Worm (Caenorhabditis elegans) whole organism, L2 larva: Measurements from ENCODE around the gene tbc-18.

Experiments used
- C34F6.9 ChIP-seq: fragments of 150-350 bp; optimal IDR thresholded peaks from 2 replicates; lab custom pipeline; 2014; ENCODE audit warnings: missing biosample characterization, missing genetic modification characterization
- F13H6.1 ChIP-seq: sonication (generic microtip); optimal IDR thresholded peaks from 2 replicates; lab custom pipeline; 2016; ENCODE audit warnings: missing genetic modification characterization, missing compliant biosample characterization
- Y55F3AM.14 ChIP-seq: fragments of 200-800 bp; sonication (Bioruptor generic); optimal IDR thresholded peaks from 2 replicates; lab custom pipeline; 2018; ENCODE audit warnings: mild to moderate bottlenecking, missing genetic modification characterization, missing compliant biosample characterization
- ZK546.5 ChIP-seq: sonication (generic microtip); optimal IDR thresholded peaks from 2 replicates; lab custom pipeline; 2017; ENCODE audit warnings: missing biosample characterization, missing genetic modification characterization
- alr-1 ChIP-seq: fragments of 150-350 bp; optimal IDR thresholded peaks from 2 replicates; lab custom pipeline; 2014; ENCODE audit warnings: missing biosample characterization, missing genetic modification characterization
- aly-2 ChIP-seq: fragments of 150-350 bp; optimal IDR thresholded peaks from 2 replicates; lab custom pipeline; 2014; ENCODE audit warnings: missing biosample characterization, missing genetic modification characterization
- ama-1 ChIP-seq: fragments of 150-350 bp; optimal IDR thresholded peaks from 2 replicates; lab custom pipeline; 2018; ENCODE audit warnings: inconsistent platforms
- blmp-1 ChIP-seq: sonication (generic microtip); optimal IDR thresholded peaks from 2 replicates; lab custom pipeline; 2017; ENCODE audit warnings: missing genetic modification characterization, mild to moderate bottlenecking, missing compliant biosample characterization, antibody characterized with exemption, moderate library complexity; ENCODE audit not compliant: insufficient read depth
- ceh-16 ChIP-seq: fragments of 150-350 bp; optimal IDR thresholded peaks from 2 replicates; lab custom pipeline; 2014; ENCODE audit warnings: missing biosample characterization, missing genetic modification characterization
- ceh-82 ChIP-seq: fragments of 150-350 bp; optimal IDR thresholded peaks from 2 replicates; lab custom pipeline; 2014; ENCODE audit warnings: missing biosample characterization, missing genetic modification characterization
- dmd-4 ChIP-seq: sonication (generic microtip); optimal IDR thresholded peaks from 2 replicates; lab custom pipeline; 2017; ENCODE audit warnings: missing biosample characterization, missing genetic modification characterization
- egl-27 ChIP-seq: sonication (generic microtip); optimal IDR thresholded peaks from 3 replicates; lab custom pipeline; 2017; ENCODE audit warnings: missing biosample characterization, missing genetic modification reagents, missing genetic modification characterization
- elt-1 ChIP-seq: fragments of 150-350 bp; optimal IDR thresholded peaks from 2 replicates; lab custom pipeline; 2014; ENCODE audit warnings: missing biosample characterization, missing genetic modification characterization
- fos-1 ChIP-seq: fragments of 150-350 bp; optimal IDR thresholded peaks from 2 replicates; lab custom pipeline; 2014; ENCODE audit warnings: missing biosample characterization, missing genetic modification characterization
- gmeb-1 ChIP-seq: fragments of 150-350 bp; optimal IDR thresholded peaks from 2 replicates; lab custom pipeline; 2014; ENCODE audit warnings: missing biosample characterization, missing genetic modification characterization
- lin-13 ChIP-seq: fragments of 150-350 bp; optimal IDR thresholded peaks from 2 replicates; lab custom pipeline; 2014; ENCODE audit warnings: missing biosample characterization, missing genetic modification reagents, missing genetic modification characterization
- lin-39 ChIP-seq: fragments of 150-350 bp; optimal IDR thresholded peaks from 2 replicates; lab custom pipeline; 2014; ENCODE audit warnings: missing biosample characterization, missing genetic modification reagents, missing genetic modification characterization
- lsy-2 ChIP-seq, 2 experiments: fragments of 150-350 bp in 1 of 2; sonication (generic microtip) in 1 of 2; optimal IDR thresholded peaks; 2 replicates each; lab custom pipeline; 2014 to 2017; ENCODE audit warnings: missing biosample characterization in 2 of 2, missing genetic modification characterization in 2 of 2
- mab-5 ChIP-seq: fragments of 150-350 bp; optimal IDR thresholded peaks from 2 replicates; lab custom pipeline; 2014; ENCODE audit warnings: missing biosample characterization, missing genetic modification characterization
- mbf-1 ChIP-seq: sonication (generic microtip); optimal IDR thresholded peaks from 2 replicates; lab custom pipeline; 2017; ENCODE audit warnings: missing biosample characterization, missing genetic modification characterization
- mdl-1 ChIP-seq, 2 experiments: fragments of 150-350 bp in 1 of 2; sonication (generic microtip) in 1 of 2; optimal IDR thresholded peaks; 2 replicates each; lab custom pipeline; 2017; ENCODE audit warnings: missing biosample characterization in 2 of 2, missing genetic modification characterization in 2 of 2
- nhr-10 ChIP-seq: sonication (generic microtip); optimal IDR thresholded peaks from 2 replicates; lab custom pipeline; 2017; ENCODE audit warnings: missing biosample characterization, missing genetic modification characterization
- nhr-11 ChIP-seq: fragments of 150-350 bp; optimal IDR thresholded peaks from 2 replicates; lab custom pipeline; 2014; ENCODE audit warnings: missing biosample characterization, missing genetic modification characterization
- nhr-12 ChIP-seq: fragments of 150-350 bp; optimal IDR thresholded peaks from 2 replicates; lab custom pipeline; 2014; ENCODE audit warnings: missing biosample characterization, missing genetic modification characterization
- nhr-129 ChIP-seq: fragments of 150-350 bp; optimal IDR thresholded peaks from 2 replicates; lab custom pipeline; 2014; ENCODE audit warnings: missing biosample characterization, missing genetic modification characterization
- nhr-21 ChIP-seq: fragments of 150-350 bp; optimal IDR thresholded peaks from 2 replicates; lab custom pipeline; 2014; ENCODE audit warnings: missing biosample characterization, missing genetic modification characterization
- nhr-237 ChIP-seq: fragments of 150-350 bp; optimal IDR thresholded peaks from 2 replicates; lab custom pipeline; 2014; ENCODE audit warnings: missing biosample characterization, missing genetic modification characterization
- nhr-25 ChIP-seq: fragments of 150-350 bp; sonication (generic microtip); optimal IDR thresholded peaks from 3 replicates; lab custom pipeline; 2014; ENCODE audit warnings: missing biosample characterization, missing genetic modification characterization
- nhr-6 ChIP-seq: fragments of 150-350 bp; optimal IDR thresholded peaks from 2 replicates; lab custom pipeline; 2014; ENCODE audit warnings: missing biosample characterization, missing genetic modification characterization
- nhr-77 ChIP-seq: fragments of 150-350 bp; optimal IDR thresholded peaks from 2 replicates; lab custom pipeline; 2014; ENCODE audit warnings: missing biosample characterization, missing genetic modification characterization
- peb-1 ChIP-seq: fragments of 150-350 bp; optimal IDR thresholded peaks from 2 replicates; lab custom pipeline; 2014; ENCODE audit warnings: missing biosample characterization, missing genetic modification characterization
- skn-1 ChIP-seq: sonication (generic microtip); optimal IDR thresholded peaks from 2 replicates; lab custom pipeline; 2017; ENCODE audit warnings: missing biosample characterization, missing genetic modification characterization
- snpc-4 ChIP-seq: fragments of 150-350 bp; optimal IDR thresholded peaks from 2 replicates; lab custom pipeline; 2014; ENCODE audit warnings: missing biosample characterization, missing genetic modification characterization
- unc-39 ChIP-seq: fragments of 150-350 bp; optimal IDR thresholded peaks from 2 replicates; lab custom pipeline; 2014; ENCODE audit warnings: missing biosample characterization, missing genetic modification characterization
- unc-55 ChIP-seq: fragments of 150-350 bp; sonication (generic microtip); optimal IDR thresholded peaks from 3 replicates; lab custom pipeline; 2014; ENCODE audit warnings: missing biosample characterization, missing genetic modification reagents, missing genetic modification characterization
- unc-62 ChIP-seq: fragments of 150-350 bp; optimal IDR thresholded peaks from 2 replicates; lab custom pipeline; 2014; ENCODE audit warnings: missing biosample characterization, missing genetic modification reagents, missing genetic modification characterization
- zag-1 ChIP-seq: fragments of 150-350 bp; optimal IDR thresholded peaks from 2 replicates; lab custom pipeline; 2014; ENCODE audit warnings: missing biosample characterization, missing genetic modification characterization
- ztf-11 ChIP-seq: sonication (generic microtip); optimal IDR thresholded peaks from 2 replicates; lab custom pipeline; 2017; ENCODE audit warnings: missing biosample characterization, missing genetic modification characterization
- ztf-4 ChIP-seq: fragments of 150-350 bp; optimal IDR thresholded peaks from 2 replicates; lab custom pipeline; 2014; ENCODE audit warnings: missing biosample characterization, missing genetic modification characterization

Gene tbc-18

DNA sequence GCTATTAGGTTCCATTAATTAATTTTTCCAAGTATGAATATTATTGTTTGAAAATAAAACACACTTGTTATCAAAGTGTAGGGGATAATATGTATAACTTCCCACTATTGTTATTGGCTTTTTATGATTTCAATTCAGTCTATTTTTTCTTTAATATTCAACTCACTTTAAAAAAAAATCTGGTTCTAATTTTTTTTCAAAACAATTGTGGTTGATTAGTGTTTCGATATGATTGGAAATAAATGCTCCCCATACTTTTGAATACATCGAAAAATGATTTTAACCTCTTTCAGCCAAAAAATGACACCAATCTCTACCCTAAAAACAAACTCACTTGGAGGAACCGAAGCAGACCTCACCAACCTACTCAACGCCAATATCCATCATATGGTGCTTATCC is 38.0 kb upstream of the tbc-18 start, which contains the start of gene F55E10.2:
Gene F55E10.2, plus strand, starts transcription at position 301 of the 400 bp plus-strand sequence.
- TF ChIP-seq aly-2 (tag; lab: Kevin White, UChicago) = no peak
- TF ChIP-seq snpc-4 (tag; lab: Kevin White, UChicago) = no peak
- no peak for TF ChIP-seq ztf-11 (tag; lab: Kevin White, UChicago)
- no peak for TF ChIP-seq skn-1
- TF ChIP-seq blmp-1 (tag; lab: Kevin White, UChicago) = no peak
- TF ChIP-seq peb-1 (tag; lab: Kevin White, UChicago) = no peak
- no peak for TF ChIP-seq nhr-25 (tag; lab: Kevin White, UChicago)
- TF ChIP-seq unc-55 (GFP tag; lab: Kevin White, UChicago) = no peak
- TF ChIP-seq unc-62 = no peak
- TF ChIP-seq nhr-21 (tag; lab: Kevin White, UChicago) = no peak
- TF ChIP-seq ztf-4 (tag; lab: Kevin White, UChicago) = no peak
- TF ChIP-seq mbf-1 = no peak
- TF ChIP-seq unc-39 (tag; lab: Kevin White, UChicago) = no peak
- no peak for TF ChIP-seq nhr-129 (tag; lab: Kevin White, UChicago)
- no peak for TF ChIP-seq nhr-11 (tag; lab: Kevin White, UChicago)

DNA sequence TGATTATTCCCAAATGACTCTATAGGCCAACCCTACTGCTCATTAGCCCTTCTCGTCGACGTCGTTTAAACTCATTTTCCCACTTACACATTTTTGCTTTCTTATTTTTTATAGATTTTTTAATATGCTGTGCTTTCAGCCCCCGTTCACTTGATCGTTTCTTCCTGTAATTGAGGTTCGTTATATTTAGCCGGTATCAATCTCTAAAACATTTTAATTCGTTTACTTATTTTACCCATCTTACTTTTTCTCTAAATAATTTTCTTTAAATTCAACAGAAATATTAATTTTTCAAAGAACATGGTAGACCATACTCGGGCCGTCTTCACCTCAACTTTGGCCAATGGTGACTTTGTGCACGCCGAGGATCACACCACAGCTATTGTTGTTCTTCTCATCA is 36.7 kb upstream of the tbc-18 start, which contains the start of gene F55E10.1:
Gene F55E10.1, plus strand, starts transcription at position 301 of the 400 bp plus-strand sequence.
- TF ChIP-seq C34F6.9 (tag; lab: Kevin White, UChicago) = no peak
- no peak for TF ChIP-seq dmd-4 (tag; lab: Kevin White, UChicago)
- TF ChIP-seq ama-1 (lab: Kevin White, UChicago) = no peak
- TF ChIP-seq Y55F3AM.14 (GFP tag; lab: Kevin White, UChicago) = no peak
- no peak for TF ChIP-seq ceh-16
- no peak for TF ChIP-seq egl-27 (tag; lab: Kevin White, UChicago)
- no peak for TF ChIP-seq skn-1
- TF ChIP-seq lsy-2 (tag; optimal IDR thresholded peaks at IDR 0.05; lab: Kevin White, UChicago) = no peak
- TF ChIP-seq nhr-6 (tag; lab: Kevin White, UChicago) = no peak
- TF ChIP-seq mbf-1 = no peak
- TF ChIP-seq lin-39 = no peak
- TF ChIP-seq unc-55 (GFP tag; lab: Kevin White, UChicago) = no peak
- TF ChIP-seq ZK546.5 (tag; lab: Kevin White, UChicago) = no peak

DNA sequence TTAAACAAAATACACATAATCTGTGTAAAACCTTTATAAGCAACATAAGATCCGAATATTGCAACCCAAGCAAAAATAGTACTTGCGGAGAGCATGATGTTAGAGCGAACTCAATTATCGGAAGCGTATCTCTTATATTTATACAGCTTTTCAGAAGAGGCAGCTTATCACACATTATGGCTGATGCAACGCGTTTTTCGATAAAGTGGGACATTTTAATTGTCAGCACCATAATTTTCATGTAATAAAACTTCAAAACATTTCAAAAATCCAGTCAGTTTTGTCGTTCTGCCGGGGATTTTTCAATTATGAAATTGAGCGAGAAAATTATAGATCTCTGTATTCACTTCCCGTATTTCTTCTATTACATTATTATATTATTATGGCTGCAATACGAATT is 32.1 kb upstream of the tbc-18 start, which contains the start of gene drd-5:
Gene drd-5, minus strand, starts transcription at position 101 of the 400 bp plus-strand sequence.
- TF ChIP-seq gmeb-1 (tag; lab: Kevin White, UChicago) (no peak), nhr-25 (tag; lab: Kevin White, UChicago) (no peak), nhr-10 (tag; lab: Kevin White, UChicago) (no peak), elt-1 (no peak), skn-1 (no peak), mab-5 (tag; lab: Kevin White, UChicago) (no peak)

DNA sequence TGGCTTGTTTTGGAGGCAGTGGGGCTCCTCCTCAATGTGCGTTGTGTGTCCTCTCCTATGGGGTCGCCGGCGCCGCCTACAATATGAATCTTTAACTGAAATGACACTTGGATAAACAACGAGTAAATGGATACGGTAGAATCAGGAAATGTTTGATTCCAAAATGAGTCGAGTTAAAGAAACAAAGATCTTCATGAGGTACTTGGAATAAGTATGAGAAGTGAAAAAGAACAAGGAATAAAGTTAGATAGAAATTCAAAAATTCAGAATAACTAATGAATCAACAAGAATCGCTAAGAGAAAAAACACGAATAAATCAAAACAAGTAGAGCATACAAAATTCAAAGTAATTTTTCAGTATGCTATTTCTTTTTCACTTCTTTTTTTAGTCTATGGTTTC is 27.4 kb upstream of the tbc-18 start, which contains the start of gene npr-28:
Gene npr-28, minus strand, starts transcription at position 101 of the 400 bp plus-strand sequence.
- no peak for TF ChIP-seq mab-5 (tag; lab: Kevin White, UChicago)
- no peak for TF ChIP-seq nhr-129 (tag; lab: Kevin White, UChicago)
- no peak for TF ChIP-seq F13H6.1 (tag; lab: Kevin White, UChicago)
- TF ChIP-seq unc-39 (tag; lab: Kevin White, UChicago) = no peak

DNA sequence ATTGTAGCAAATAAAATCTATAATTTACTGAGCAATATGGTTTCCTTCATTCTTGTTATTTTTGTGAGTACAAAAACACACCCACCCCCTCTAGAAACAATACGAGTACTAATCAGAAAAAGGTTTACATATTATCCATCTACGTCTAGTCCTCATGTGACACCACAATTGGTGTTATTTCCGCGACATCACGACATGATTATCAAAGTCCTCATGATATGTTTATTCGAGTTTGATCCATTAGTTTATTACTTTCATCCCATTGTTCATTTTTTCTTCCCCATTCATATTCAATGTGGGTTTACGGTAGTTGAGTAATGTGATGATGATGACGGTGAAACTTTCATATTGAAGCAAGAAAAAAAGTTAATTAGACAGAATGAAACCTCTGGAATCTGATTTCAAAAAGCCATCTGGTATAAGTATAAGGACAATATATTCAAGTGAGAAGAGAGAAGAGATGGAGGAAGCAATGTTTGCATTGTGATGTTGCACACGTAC is 24.0 kb upstream of the tbc-18 start:
- TF ChIP-seq unc-62 (no peak), alr-1 (tag; lab: Kevin White, UChicago) (no peak), nhr-77 (no peak), nhr-11 (tag; lab: Kevin White, UChicago) (no peak), zag-1 (tag; lab: Kevin White, UChicago) (no peak), ztf-4 (tag; lab: Kevin White, UChicago) (no peak), fos-1 (no peak), nhr-12 (tag; lab: Kevin White, UChicago) (no peak), mab-5 (tag; lab: Kevin White, UChicago) (no peak), nhr-10 (tag; lab: Kevin White, UChicago) (no peak), mdl-1 (tag; optimal IDR thresholded peaks at IDR 0.05; lab: Kevin White, UChicago) (no peak), lin-13 (GFP tag; lab: Kevin White, UChicago) (no peak), mbf-1 (no peak), nhr-237 (no peak), nhr-129 (tag; lab: Kevin White, UChicago) (no peak), ceh-82 (tag; lab: Kevin White, UChicago) (no peak)
- TF ChIP-seq, all 48 proteins: peak for 0
